Worm (Caenorhabditis elegans): ENCODE data around the gene arrd-19.

- no peak for TF ChIP-seq scrt-1 (GFP tag; IDR thresholded peaks at IDR 0.05)
- TF ChIP-seq ama-1 (optimal IDR thresholded peaks at IDR 0.05) = no peak
- no peak for TF ChIP-seq hnd-1 (tag; optimal IDR thresholded peaks at IDR 0.05)
- no peak for TF ChIP-seq hmg-4 (GFP tag; optimal IDR thresholded peaks at IDR 0.05)
- TF ChIP-seq tra-4 (tag; optimal IDR thresholded peaks at IDR 0.05) = no peak
- no peak for TF ChIP-seq ets-7 (tag; optimal IDR thresholded peaks at IDR 0.05)
- TF ChIP-seq tbx-11 (GFP tag; IDR thresholded peaks at IDR 0.05) = no peak
- no peak for TF ChIP-seq F13C5.2 (tag; optimal IDR thresholded peaks at IDR 0.05)
- no peak for TF ChIP-seq tbx-37 (GFP tag; conservative IDR thresholded peaks at IDR 0.05)
- no peak for TF ChIP-seq flt-1 (GFP tag; IDR thresholded peaks at IDR 0.05)
- no peak for TF ChIP-seq sea-1 (GFP tag; conservative IDR thresholded peaks at IDR 0.05)
- TF ChIP-seq hmbx-1 (tag; optimal IDR thresholded peaks at IDR 0.05) = no peak
- no peak for TF ChIP-seq aly-1 (tag; optimal IDR thresholded peaks at IDR 0.05)
Observed at ce11 chrV:3273577-3274100, 41.7 kb downstream of the arrd-19 start, which contains the start of gene T28A11.4.

Measured in whole organism, early embryonic.